Worm (Caenorhabditis elegans): Measurements from ENCODE around the gene R10H1.1.

DNA sequence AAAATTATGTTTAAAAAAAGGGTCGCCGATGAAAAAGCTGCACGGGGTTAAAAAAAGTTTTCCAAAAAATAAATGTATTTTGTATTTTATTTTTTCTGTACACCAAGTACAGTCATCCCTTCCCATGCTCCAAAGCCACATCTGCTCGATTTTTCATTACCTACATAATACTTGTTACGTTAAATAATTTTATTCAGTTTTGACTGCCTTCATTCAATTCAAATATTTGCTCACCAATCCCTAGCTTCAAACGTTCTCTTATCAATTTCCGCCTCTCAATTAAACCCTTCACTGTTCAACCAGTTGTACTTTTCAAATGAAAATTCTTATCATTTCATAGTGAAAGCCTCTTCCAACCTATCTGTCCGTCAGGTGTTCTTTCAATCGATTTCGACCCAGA, at the start of gene R10H1.1:
- TF ChIP-seq nhr-77 (tag; optimal IDR thresholded peaks at IDR 0.05) = no peak
- TF ChIP-seq ztf-4 (tag; optimal IDR thresholded peaks at IDR 0.05) = no peak
- TF ChIP-seq egl-5 (tag; optimal IDR thresholded peaks at IDR 0.05) = no peak
- TF ChIP-seq lin-15B (tag; optimal IDR thresholded peaks at IDR 0.05) = no peak
